Fruit fly (Drosophila melanogaster) whole organism, embryonic: ENCODE measurements around the gene CG11085.

ENCODE experiments used
- C15 ChIP-seq: fragments of 200-800 bp; sonication (Bioruptor generic); IDR thresholded peaks from 3 replicates; pipeline ENCODE4 v1.3.6; 2022; ENCODE audit warnings: missing biosample characterization, missing genetic modification characterization
- CG10147 ChIP-seq: fragments of 200-800 bp; sonication (Bioruptor generic); optimal IDR thresholded peaks from 2 replicates; lab custom pipeline; 2019; ENCODE audit warnings: missing biosample characterization, mild to moderate bottlenecking, missing genetic modification characterization, moderate library complexity
- CG10431 ChIP-seq: fragments of 200-800 bp; sonication (Bioruptor generic); optimal IDR thresholded peaks from 3 replicates; lab custom pipeline; 2018; ENCODE audit warnings: missing biosample characterization, mild to moderate bottlenecking, missing genetic modification characterization
- CG11247 ChIP-seq: fragments of 200-800 bp; sonication (Bioruptor generic); IDR thresholded peaks from 2 replicates; pipeline ENCODE4 v1.3.6; 2022; ENCODE audit warnings: missing biosample characterization, missing genetic modification characterization
- CG11456 ChIP-seq: fragments of 200-800 bp; sonication (Bioruptor generic); IDR thresholded peaks from 3 replicates; pipeline ENCODE4 v1.3.6; 2022; ENCODE audit warnings: missing biosample characterization, missing genetic modification characterization
- CG11504 ChIP-seq: fragments of 200-800 bp; sonication (Bioruptor generic); optimal IDR thresholded peaks from 3 replicates; lab custom pipeline; 2019; ENCODE audit warnings: missing biosample characterization, mild to moderate bottlenecking, missing genetic modification characterization, moderate library complexity
- CG11723 ChIP-seq: fragments of 200-800 bp; sonication (Bioruptor generic); optimal IDR thresholded peaks from 2 replicates; lab custom pipeline; 2017; ENCODE audit warnings: missing biosample characterization, mild to moderate bottlenecking, missing genetic modification characterization
- CG12071 ChIP-seq: fragments of 200-800 bp; sonication (Bioruptor generic); optimal IDR thresholded peaks from 3 replicates; lab custom pipeline; 2018; ENCODE audit warnings: missing biosample characterization, mild to moderate bottlenecking, missing genetic modification characterization
- CG12744 ChIP-seq: fragments of 200-800 bp; sonication (Bioruptor generic); optimal IDR thresholded peaks from 2 replicates; lab custom pipeline; 2016; ENCODE audit warnings: missing biosample characterization, missing genetic modification characterization
- CG12769 ChIP-seq: fragments of 200-800 bp; sonication (Bioruptor generic); optimal IDR thresholded peaks from 2 replicates; lab custom pipeline; 2019; ENCODE audit warnings: missing biosample characterization, mild to moderate bottlenecking, missing genetic modification characterization, moderate library complexity
- CG15269 ChIP-seq: fragments of 200-800 bp; sonication (Bioruptor generic); optimal IDR thresholded peaks from 2 replicates; lab custom pipeline; 2018; ENCODE audit warnings: missing biosample characterization, mild to moderate bottlenecking, missing genetic modification characterization, moderate library complexity
- CG15514 ChIP-seq: fragments of 200-800 bp; sonication (Bioruptor generic); optimal IDR thresholded peaks from 3 replicates; lab custom pipeline; 2017; ENCODE audit warnings: missing biosample characterization, missing genetic modification characterization, mild to moderate bottlenecking, moderate library complexity, missing genetic modification reagents
- CG31441 ChIP-seq: fragments of 200-800 bp; sonication (Bioruptor generic); IDR thresholded peaks from 2 replicates; pipeline ENCODE4 v1.3.6; 2022; ENCODE audit warnings: missing biosample characterization, missing genetic modification characterization
- CG32532 ChIP-seq: fragments of 200-800 bp; sonication (Bioruptor generic); IDR thresholded peaks from 2 replicates; pipeline ENCODE4 v1.3.6; 2022; ENCODE audit warnings: missing biosample characterization, missing genetic modification characterization
- CG4328 ChIP-seq: fragments of 200-800 bp; sonication (Bioruptor generic); optimal IDR thresholded peaks from 3 replicates; lab custom pipeline; 2017; ENCODE audit warnings: missing biosample characterization, missing genetic modification reagents, missing genetic modification characterization
- CG43689 ChIP-seq: fragments of 200-800 bp; sonication (Bioruptor generic); IDR thresholded peaks from 2 replicates; pipeline ENCODE4 v1.3.6; 2022; ENCODE audit warnings: missing biosample characterization, missing genetic modification characterization
- CG6813 ChIP-seq: fragments of 200-800 bp; sonication (Bioruptor generic); optimal IDR thresholded peaks from 2 replicates; lab custom pipeline; 2017; ENCODE audit warnings: missing biosample characterization, missing genetic modification characterization, mild to moderate bottlenecking, moderate library complexity, missing genetic modification reagents
- CG7556 ChIP-seq: fragments of 200-800 bp; sonication (Bioruptor generic); optimal IDR thresholded peaks from 2 replicates; lab custom pipeline; 2017; ENCODE audit warnings: missing biosample characterization, mild to moderate bottlenecking, missing genetic modification characterization
- CG8089 ChIP-seq: fragments of 200-800 bp; sonication (Bioruptor generic); optimal IDR thresholded peaks from 3 replicates; lab custom pipeline; 2016; ENCODE audit warnings: missing biosample characterization, missing genetic modification characterization
- CG8924 ChIP-seq: fragments of 200-800 bp; optimal IDR thresholded peaks from 3 replicates; lab custom pipeline; 2019; ENCODE audit warnings: missing biosample characterization, mild to moderate bottlenecking, missing genetic modification characterization, moderate library complexity
- CkIIα-i1 ChIP-seq: fragments of 200-800 bp; sonication (Bioruptor generic); IDR thresholded peaks from 2 replicates; pipeline ENCODE4 v1.3.6; 2022; ENCODE audit warnings: missing biosample characterization, missing genetic modification characterization
- Dip3 ChIP-seq: fragments of 200-800 bp; sonication (Bioruptor generic); optimal IDR thresholded peaks from 3 replicates; lab custom pipeline; 2016; ENCODE audit warnings: missing biosample characterization, missing genetic modification characterization
- Doc2 ChIP-seq: fragments of 200-800 bp; sonication (Bioruptor generic); IDR thresholded peaks from 2 replicates; pipeline ENCODE4 v1.3.6; 2022; ENCODE audit warnings: missing biosample characterization, missing genetic modification characterization
- E2f2 ChIP-seq: fragments of 200-800 bp; sonication (Bioruptor generic); IDR thresholded peaks from 2 replicates; pipeline ENCODE4 v1.3.6; 2022; ENCODE audit warnings: missing biosample characterization, missing genetic modification characterization
- Fer2 ChIP-seq: fragments of 200-800 bp; sonication (Bioruptor generic); optimal IDR thresholded peaks from 2 replicates; lab custom pipeline; 2018; ENCODE audit warnings: missing biosample characterization, mild to moderate bottlenecking, missing genetic modification characterization, moderate library complexity
- HmgZ ChIP-seq: fragments of 200-800 bp; sonication (Bioruptor generic); optimal IDR thresholded peaks from 2 replicates; lab custom pipeline; 2018; ENCODE audit warnings: missing biosample characterization, mild to moderate bottlenecking, missing genetic modification characterization
- Lhr ChIP-seq: fragments of 200-800 bp; sonication (Bioruptor generic); optimal IDR thresholded peaks from 3 replicates; lab custom pipeline; 2017; ENCODE audit warnings: mild to moderate bottlenecking, missing biosample characterization, missing genetic modification reagents, missing genetic modification characterization
- NFAT ChIP-seq: fragments of 200-800 bp; sonication (Bioruptor generic); IDR thresholded peaks from 2 replicates; pipeline ENCODE4 v1.3.6; 2022; ENCODE audit warnings: missing biosample characterization, missing genetic modification characterization
- Opbp ChIP-seq: fragments of 200-800 bp; sonication (Bioruptor generic); IDR thresholded peaks from 3 replicates; pipeline ENCODE4 v1.3.6; 2022; ENCODE audit warnings: missing biosample characterization, missing genetic modification characterization; ENCODE audit not compliant: partially characterized antibody
- Six4 ChIP-seq: fragments of 200-800 bp; sonication (Bioruptor generic); optimal IDR thresholded peaks from 2 replicates; lab custom pipeline; 2016; ENCODE audit warnings: missing biosample characterization, missing genetic modification characterization
- Spps ChIP-seq: fragments of 200-800 bp; sonication (Bioruptor generic); optimal IDR thresholded peaks from 2 replicates; lab custom pipeline; 2018; ENCODE audit warnings: missing biosample characterization, mild to moderate bottlenecking, missing genetic modification characterization
- Ssrp ChIP-seq: fragments of 200-800 bp; sonication (Bioruptor generic); optimal IDR thresholded peaks from 2 replicates; lab custom pipeline; 2018; ENCODE audit warnings: missing biosample characterization, mild to moderate bottlenecking, missing genetic modification characterization, moderate library complexity
- Tbp ChIP-seq: fragments of >200 bp; optimal IDR thresholded peaks from 2 replicates; lab custom pipeline; 2018; ENCODE audit warnings: missing biosample characterization, missing genetic modification characterization
- ac ChIP-seq: fragments of 200-800 bp; sonication (Bioruptor generic); optimal IDR thresholded peaks from 3 replicates; lab custom pipeline; 2017; ENCODE audit warnings: missing biosample characterization, mild to moderate bottlenecking, missing genetic modification characterization
- amos ChIP-seq: fragments of 200-800 bp; sonication (Bioruptor generic); IDR thresholded peaks from 2 replicates; pipeline ENCODE4 v1.3.6; 2022; ENCODE audit warnings: missing biosample characterization, missing genetic modification characterization; ENCODE audit not compliant: partially characterized antibody
- bab2 ChIP-seq: fragments of 200-800 bp; sonication (Bioruptor generic); optimal IDR thresholded peaks from 2 replicates; lab custom pipeline; 2016; ENCODE audit warnings: missing biosample characterization, missing genetic modification characterization
- bbx ChIP-seq: fragments of 200-800 bp; sonication (Bioruptor generic); IDR thresholded peaks from 2 replicates; pipeline ENCODE4 v1.3.6; 2022; ENCODE audit warnings: missing biosample characterization, missing genetic modification characterization; ENCODE audit not compliant: partially characterized antibody
- corto ChIP-seq: fragments of 200-800 bp; sonication (Bioruptor generic); optimal IDR thresholded peaks from 2 replicates; lab custom pipeline; 2016; ENCODE audit warnings: missing biosample characterization, mild to moderate bottlenecking, missing genetic modification characterization, moderate library complexity
- danr ChIP-seq: fragments of 200-800 bp; sonication (Bioruptor generic); IDR thresholded peaks from 2 replicates; pipeline ENCODE4 v1.3.6; 2022; ENCODE audit warnings: missing biosample characterization, missing genetic modification characterization
- ems ChIP-seq: fragments of 200-800 bp; sonication (Bioruptor generic); optimal IDR thresholded peaks from 3 replicates; lab custom pipeline; 2016; ENCODE audit warnings: missing biosample characterization, missing genetic modification characterization
- esg ChIP-seq: fragments of 200-800 bp; sonication (Bioruptor generic); conservative IDR thresholded peaks from 2 replicates; pipeline ENCODE4 v1.3.6; 2022; ENCODE audit warnings: missing biosample characterization, missing genetic modification characterization
- exex ChIP-seq: fragments of 200-800 bp; sonication (Bioruptor generic); optimal IDR thresholded peaks from 4 replicates; lab custom pipeline; 2018; ENCODE audit warnings: missing biosample characterization, mild to moderate bottlenecking, missing genetic modification characterization, moderate library complexity
- fru ChIP-seq: fragments of >200 bp; optimal IDR thresholded peaks from 2 replicates; lab custom pipeline; 2017
- jumu ChIP-seq: fragments of 200-800 bp; sonication (Bioruptor generic); optimal IDR thresholded peaks from 3 replicates; lab custom pipeline; 2016; ENCODE audit warnings: missing biosample characterization, missing genetic modification characterization
- nerfin-2 ChIP-seq: fragments of 200-800 bp; sonication (Bioruptor generic); IDR thresholded peaks from 2 replicates; pipeline ENCODE4 v1.3.6; 2022; ENCODE audit warnings: missing biosample characterization, missing genetic modification characterization; ENCODE audit not compliant: partially characterized antibody
- nom ChIP-seq: fragments of 200-800 bp; sonication (Bioruptor generic); optimal IDR thresholded peaks from 2 replicates; lab custom pipeline; 2017; ENCODE audit warnings: missing biosample characterization, missing genetic modification characterization, mild to moderate bottlenecking, moderate library complexity, missing genetic modification reagents
- row ChIP-seq: fragments of 200-800 bp; sonication (Bioruptor generic); IDR thresholded peaks from 3 replicates; pipeline ENCODE4 v1.3.6; 2022; ENCODE audit warnings: missing biosample characterization, missing genetic modification characterization
- sug ChIP-seq: fragments of 200-800 bp; optimal IDR thresholded peaks from 2 replicates; lab custom pipeline; 2019; ENCODE audit warnings: missing biosample characterization, mild to moderate bottlenecking, missing genetic modification characterization, moderate library complexity
- tin ChIP-seq: fragments of 200-800 bp; sonication (Bioruptor generic); optimal IDR thresholded peaks from 3 replicates; lab custom pipeline; 2016; ENCODE audit warnings: missing biosample characterization, missing genetic modification characterization
- tup ChIP-seq: fragments of 200-800 bp; sonication (Bioruptor generic); optimal IDR thresholded peaks from 2 replicates; lab custom pipeline; 2016; ENCODE audit warnings: missing biosample characterization, mild to moderate bottlenecking, missing genetic modification characterization, moderate library complexity
- vvl ChIP-seq: fragments of 200-800 bp; sonication (Bioruptor generic); IDR thresholded peaks from 2 replicates; pipeline ENCODE4 v1.3.6; 2022; ENCODE audit warnings: missing biosample characterization, missing genetic modification characterization

The CG11085 gene

dm6 chrX:12660030-12660630 lies 44.0 kb downstream of the CG11085 start (continued):
- TF ChIP-seq CG11456 (GFP tag; lab: Robert Waterston, UW) (no peak), fru (lab: Kevin White, UChicago) (no peak), CG10147 (GFP tag; lab: Kevin White, UChicago) (no peak), CG12769 (tag; lab: Kevin White, UChicago) (peak; percentile 28), bbx (no peak), danr (GFP tag; lab: Robert Waterston, UW) (no peak), ac (GFP tag; lab: Kevin White, UChicago) (peak; percentile 59), tup (GFP tag; lab: Kevin White, UChicago) (no peak), Six4 (GFP tag; lab: Kevin White, UChicago) (no peak), amos (GFP tag; lab: Robert Waterston, UW) (no peak), CG11247 (GFP tag; lab: Robert Waterston, UW) (no peak), row (GFP tag; lab: Robert Waterston, UW) (peak; percentile 8; the same call in 1 of the 3 replicates), CG7556 (GFP tag; lab: Kevin White, UChicago) (no peak), nerfin-2 (GFP tag; lab: Robert Waterston, UW) (no peak), Lhr (no peak), NFAT (GFP tag; lab: Robert Waterston, UW) (no peak), CG32532 (GFP tag; lab: Robert Waterston, UW) (no peak), jumu (GFP tag; lab: Kevin White, UChicago) (no peak), CG8924 (tag; lab: Kevin White, UChicago) (peak; percentile 47), CG12071 (GFP tag; lab: Kevin White, UChicago) (no peak), vvl (GFP tag; lab: Robert Waterston, UW) (no peak), Opbp (GFP tag; lab: Robert Waterston, UW) (no peak), HmgZ (tag; lab: Kevin White, UChicago) (peak; percentile 30), Tbp (GFP tag; lab: Kevin White, UChicago) (no peak), CkIIα-i1 (GFP tag; lab: Robert Waterston, UW) (no peak), bab2 (GFP tag; lab: Kevin White, UChicago) (peak; percentile 28), ems (GFP tag; lab: Kevin White, UChicago) (no peak), Ssrp (tag; lab: Kevin White, UChicago) (no peak), exex (peak; percentile 38), Fer2 (tag; lab: Kevin White, UChicago) (no peak), CG4328 (GFP tag; lab: Kevin White, UChicago) (no peak), nom (GFP tag; lab: Kevin White, UChicago) (peak; percentile 67), CG31441 (GFP tag; lab: Robert Waterston, UW) (no peak), Doc2 (GFP tag; lab: Robert Waterston, UW) (no peak), Dip3 (GFP tag; lab: Kevin White, UChicago) (no peak), CG11504 (tag; lab: Kevin White, UChicago) (no peak), Spps (tag; lab: Kevin White, UChicago) (no peak), E2f2 (GFP tag; lab: Robert Waterston, UW) (no peak), esg (GFP tag; lab: Robert Waterston, UW) (no peak), CG43689 (GFP tag; lab: Robert Waterston, UW) (no peak), CG8089 (no peak), CG15269 (no peak), CG15514 (GFP tag; lab: Kevin White, UChicago) (no peak), tin (no peak), CG11723 (GFP tag; lab: Kevin White, UChicago) (no peak), CG10431 (GFP tag; lab: Kevin White, UChicago) (no peak), sug (peak; percentile 34), CG6813 (GFP tag; lab: Kevin White, UChicago) (peak; percentile 34), CG12744 (no peak), corto (no peak), C15 (no peak)
